Fruit fly (Drosophila melanogaster): ENCODE data around the gene Nup35.

Nup35 gene

DNA sequence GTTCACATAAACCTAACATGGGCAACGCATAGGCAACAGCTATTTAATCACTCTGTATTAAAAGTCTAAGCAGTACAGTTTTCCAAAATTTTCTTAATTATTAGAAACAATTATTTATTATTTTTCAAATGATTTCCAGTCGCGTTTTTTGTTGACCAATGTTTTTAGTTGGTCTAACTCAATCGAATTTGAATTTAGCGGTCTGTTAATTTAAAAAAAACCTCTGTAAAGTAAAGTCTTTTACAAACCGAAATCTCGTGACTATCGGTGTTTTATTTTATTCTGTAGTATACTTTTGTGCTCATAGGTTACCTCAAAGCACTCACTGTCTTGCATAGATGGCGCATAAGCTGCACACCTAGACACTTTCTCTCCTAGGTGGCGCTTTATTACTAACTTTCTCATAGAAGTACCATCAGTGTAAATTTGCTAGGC is 12.8 kb upstream of the Nup35 start (continued):
- TF ChIP-seq CG6791 (GFP tag; IDR thresholded peaks at IDR 0.05; ENCODE audit: partially characterized antibody): peak; percentile 43; the same call in 2 of the 3 replicates
- peak; percentile 46; the same call in 1 of the 3 replicates for TF ChIP-seq CG2199 (GFP tag; IDR thresholded peaks at IDR 0.05)
- no peak for TF ChIP-seq zf30C (GFP tag; optimal IDR thresholded peaks at IDR 0.05)
- TF ChIP-seq her (GFP tag; optimal IDR thresholded peaks at IDR 0.05): peak; percentile 24
- no peak for TF ChIP-seq H2.0 (GFP tag; IDR thresholded peaks at IDR 0.05)
- peak; percentile 80 for TF ChIP-seq CG13287 (GFP tag; IDR thresholded peaks at IDR 0.05; ENCODE audit: partially characterized antibody)
- TF ChIP-seq cas (GFP tag; IDR thresholded peaks at IDR 0.05): no peak
- no peak for TF ChIP-seq CG11723 (GFP tag; optimal IDR thresholded peaks at IDR 0.05)
- no peak for TF ChIP-seq onecut (GFP tag; IDR thresholded peaks at IDR 0.05)
- TF ChIP-seq row (GFP tag; IDR thresholded peaks at IDR 0.05): no peak
- TF ChIP-seq CG32772 (GFP tag; IDR thresholded peaks at IDR 0.05): peak; percentile 25; the same call in 1 of the 2 replicates
- no peak for TF ChIP-seq CG33557 (GFP tag; optimal IDR thresholded peaks at IDR 0.05)
- TF ChIP-seq CG12104 (GFP tag; optimal IDR thresholded peaks at IDR 0.05): no peak
- TF ChIP-seq CG5245 (GFP tag; optimal IDR thresholded peaks at IDR 0.05): peak; percentile 52
- TF ChIP-seq Dek (tag; optimal IDR thresholded peaks at IDR 0.05): peak; percentile 28
- TF ChIP-seq NK7.1 (GFP tag; optimal IDR thresholded peaks at IDR 0.05): no peak
- no peak for TF ChIP-seq Mrtf (GFP tag; IDR thresholded peaks at IDR 0.05)
- TF ChIP-seq nerfin-2 (GFP tag; IDR thresholded peaks at IDR 0.05; ENCODE audit: partially characterized antibody): peak; percentile 7; the same call in 1 of the 2 replicates
- TF ChIP-seq peb (GFP tag; IDR thresholded peaks at IDR 0.05): no peak
- TF ChIP-seq jumu (GFP tag; optimal IDR thresholded peaks at IDR 0.05): peak; percentile 40
- TF ChIP-seq oc (tag; optimal IDR thresholded peaks at IDR 0.05): no peak
- TF ChIP-seq Bteb2 (GFP tag; optimal IDR thresholded peaks at IDR 0.05): no peak
- peak; percentile 42; the same call in 1 of the 2 replicates for TF ChIP-seq CG11085 (GFP tag; IDR thresholded peaks at IDR 0.05)
- TF ChIP-seq Hsf (GFP tag; optimal IDR thresholded peaks at IDR 0.05): peak; percentile 55
- TF ChIP-seq wdn (GFP tag; IDR thresholded peaks at IDR 0.05): no peak
- TF ChIP-seq CG2120 (GFP tag; optimal IDR thresholded peaks at IDR 0.05): peak; percentile 48
- peak; percentile 22 for TF ChIP-seq CG8089 (GFP tag; optimal IDR thresholded peaks at IDR 0.05)
- no peak for TF ChIP-seq lola (GFP tag; optimal IDR thresholded peaks at IDR 0.05)
- TF ChIP-seq bbx (GFP tag; IDR thresholded peaks at IDR 0.05; ENCODE audit: partially characterized antibody): peak; percentile 6
- no peak for TF ChIP-seq ssp (GFP tag; IDR thresholded peaks at IDR 0.05)
- TF ChIP-seq Dbx (GFP tag; IDR thresholded peaks at IDR 0.05): peak; percentile 57; the same call in 2 of the 3 replicates
- TF ChIP-seq CG10274 (GFP tag; optimal IDR thresholded peaks at IDR 0.05): no peak
- TF ChIP-seq CG4707 (GFP tag; optimal IDR thresholded peaks at IDR 0.05): no peak
- no peak for TF ChIP-seq CG2889 (GFP tag; IDR thresholded peaks at IDR 0.05)
- TF ChIP-seq CG4820 (GFP tag; optimal IDR thresholded peaks at IDR 0.05): no peak
- peak; percentile 21 for TF ChIP-seq Atf-2 (GFP tag; optimal IDR thresholded peaks at IDR 0.05)
- no peak for TF ChIP-seq tna (GFP tag; IDR thresholded peaks at IDR 0.05; ENCODE audit: partially characterized antibody)
- TF ChIP-seq sob (GFP tag; IDR thresholded peaks at IDR 0.05): 0 out of 2 replicates have a peak, but pooled peaks have one; percentile 35
- TF ChIP-seq CG8290 (GFP tag; optimal IDR thresholded peaks at IDR 0.05): no peak
- peak in 1 of 2 experiments; percentile 62 for TF ChIP-seq CG8290 (tag; optimal IDR thresholded peaks at IDR 0.05)
- no peak for TF ChIP-seq CG18764 (GFP tag; optimal IDR thresholded peaks at IDR 0.05)
- no peak for TF ChIP-seq Lpt (GFP tag; optimal IDR thresholded peaks at IDR 0.05)

Measured in whole organism, embryonic.